Fruit fly (Drosophila melanogaster) whole organism, adult: Measurements from ENCODE around the gene CG17219.

ENCODE experiments used
- CG11617 ChIP-seq: fragments of 200-800 bp; sonication (Bioruptor generic); optimal IDR thresholded peaks from 2 replicates; lab custom pipeline; 2017; ENCODE audit warnings: mild to moderate bottlenecking, missing biosample characterization, missing genetic modification reagents, missing genetic modification characterization
- CG12768 ChIP-seq: fragments of 200-800 bp; sonication (Bioruptor generic); optimal IDR thresholded peaks from 2 replicates; lab custom pipeline; 2017; ENCODE audit warnings: missing biosample characterization, missing genetic modification characterization, mild to moderate bottlenecking, moderate library complexity, missing genetic modification reagents
- CG14711 ChIP-seq: fragments of 200-800 bp; sonication (Bioruptor generic); optimal IDR thresholded peaks from 2 replicates; lab custom pipeline; 2018; ENCODE audit warnings: missing biosample characterization, mild to moderate bottlenecking, missing genetic modification characterization, moderate library complexity
- CG1620 ChIP-seq: fragments of 200-800 bp; sonication (Bioruptor generic); optimal IDR thresholded peaks from 2 replicates; lab custom pipeline; 2016; ENCODE audit warnings: missing biosample characterization, missing genetic modification characterization
- CG33017 ChIP-seq: fragments of 200-800 bp; sonication (Bioruptor generic); optimal IDR thresholded peaks from 2 replicates; lab custom pipeline; 2018; ENCODE audit warnings: missing biosample characterization, mild to moderate bottlenecking, missing genetic modification characterization, moderate library complexity
- CG5204 ChIP-seq: fragments of 200-800 bp; sonication (Bioruptor generic); optimal IDR thresholded peaks from 2 replicates; lab custom pipeline; 2016; ENCODE audit warnings: missing biosample characterization, missing genetic modification characterization
- CG7045 ChIP-seq: fragments of 200-800 bp; sonication (Bioruptor generic); optimal IDR thresholded peaks from 2 replicates; lab custom pipeline; 2017; ENCODE audit warnings: missing biosample characterization, mild to moderate bottlenecking, missing genetic modification characterization
- CG7101 ChIP-seq: fragments of 200-800 bp; sonication (Bioruptor generic); optimal IDR thresholded peaks from 2 replicates; lab custom pipeline; 2018; ENCODE audit warnings: missing biosample characterization, mild to moderate bottlenecking, missing genetic modification characterization, moderate library complexity
- Clk ChIP-seq: fragments of 200-800 bp; sonication (Bioruptor generic); optimal IDR thresholded peaks from 2 replicates; lab custom pipeline; 2017; ENCODE audit warnings: missing biosample characterization, missing genetic modification characterization
- Crg-1 ChIP-seq: fragments of 200-800 bp; sonication (Bioruptor generic); optimal IDR thresholded peaks from 2 replicates; lab custom pipeline; 2016; ENCODE audit warnings: missing biosample characterization, missing genetic modification characterization
- Hr96 ChIP-seq: fragments of 200-800 bp; sonication (Bioruptor generic); optimal IDR thresholded peaks from 2 replicates; lab custom pipeline; 2016; ENCODE audit warnings: missing biosample characterization, missing genetic modification characterization
- Mnt ChIP-seq: fragments of 200-800 bp; sonication (Bioruptor generic); optimal IDR thresholded peaks from 2 replicates; lab custom pipeline; 2016; ENCODE audit warnings: missing biosample characterization, mild to moderate bottlenecking, missing genetic modification characterization
- bab1 ChIP-seq: fragments of 200-800 bp; sonication (Bioruptor generic); optimal IDR thresholded peaks from 3 replicates; lab custom pipeline; 2019; ENCODE audit warnings: missing biosample characterization, mild to moderate bottlenecking, missing genetic modification characterization, moderate library complexity
- cic ChIP-seq: fragments of 200-800 bp; sonication (Bioruptor generic); optimal IDR thresholded peaks from 2 replicates; lab custom pipeline; 2017; ENCODE audit warnings: missing biosample characterization, mild to moderate bottlenecking, missing genetic modification characterization, moderate library complexity
- cnc ChIP-seq, 2 experiments: fragments of >200 bp; optimal IDR thresholded peaks; 2 replicates each; lab custom pipeline; 2017
- kay ChIP-seq: fragments of 200-800 bp; sonication (Bioruptor generic); peaks from one replicate; lab custom pipeline; 2016; ENCODE audit warnings: missing biosample characterization, missing genetic modification characterization, borderline replicate concordance
- ovo ChIP-seq: fragments of 200-800 bp; sonication (Bioruptor generic); optimal IDR thresholded peaks from 2 replicates; lab custom pipeline; 2016; ENCODE audit warnings: missing biosample characterization, missing genetic modification characterization
- pad ChIP-seq: fragments of 200-800 bp; sonication (Bioruptor generic); optimal IDR thresholded peaks from 3 replicates; lab custom pipeline; 2017; ENCODE audit warnings: missing biosample characterization, missing genetic modification characterization, mild to moderate bottlenecking, moderate library complexity, missing genetic modification reagents
- tj ChIP-seq: fragments of 200-800 bp; sonication (Bioruptor generic); optimal IDR thresholded peaks from 3 replicates; lab custom pipeline; 2017; ENCODE audit warnings: missing biosample characterization, mild to moderate bottlenecking, missing genetic modification characterization, moderate library complexity
- toe ChIP-seq: fragments of 200-800 bp; sonication (Bioruptor generic); optimal IDR thresholded peaks from 2 replicates; lab custom pipeline; 2016; ENCODE audit warnings: missing biosample characterization, missing genetic modification characterization

CG17219 gene

DNA sequence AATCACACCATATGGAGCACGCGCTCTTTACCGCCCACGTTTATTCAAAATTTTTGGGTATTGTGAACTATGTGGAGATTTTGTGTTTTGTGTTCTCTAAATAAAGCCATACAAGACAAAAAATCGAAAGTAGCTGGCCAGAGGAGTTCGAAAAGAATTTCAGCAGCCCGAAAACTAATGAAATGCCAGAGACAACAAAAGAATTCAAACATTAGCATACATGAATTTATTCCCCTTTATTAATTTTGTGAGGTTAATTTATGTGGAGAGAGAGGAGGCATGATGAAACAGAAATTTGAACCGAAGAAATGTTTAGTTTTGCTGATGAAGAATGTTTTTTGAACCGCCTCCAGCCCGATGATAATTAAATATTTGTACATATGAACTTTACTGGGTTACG lies 22.9 kb upstream of the CG17219 start:
- TF ChIP-seq Crg-1 (GFP tag; lab: Kevin White, UChicago) (no peak), toe (GFP tag; lab: Kevin White, UChicago) (no peak), bab1 (GFP tag; lab: Kevin White, UChicago) (no peak), CG1620 (GFP tag; lab: Kevin White, UChicago) (no peak), CG33017 (tag; lab: Kevin White, UChicago) (no peak), CG14711 (no peak), Mnt (GFP tag; lab: Kevin White, UChicago) (no peak), CG11617 (GFP tag; lab: Kevin White, UChicago) (no peak), cnc (optimal IDR thresholded peaks at IDR 0.05; lab: Kevin White, UChicago) (no peak), cic (GFP tag; lab: Kevin White, UChicago) (no peak), CG7045 (no peak), Clk (GFP tag; lab: Kevin White, UChicago) (no peak), kay (GFP tag; lab: Kevin White, UChicago) (no peak), tj (no peak), Hr96 (GFP tag; lab: Kevin White, UChicago) (no peak), ovo (GFP tag; lab: Kevin White, UChicago) (no peak), CG7101 (tag; lab: Kevin White, UChicago) (no peak), CG5204 (GFP tag; lab: Kevin White, UChicago) (no peak), CG12768 (GFP tag; lab: Kevin White, UChicago) (no peak)

DNA sequence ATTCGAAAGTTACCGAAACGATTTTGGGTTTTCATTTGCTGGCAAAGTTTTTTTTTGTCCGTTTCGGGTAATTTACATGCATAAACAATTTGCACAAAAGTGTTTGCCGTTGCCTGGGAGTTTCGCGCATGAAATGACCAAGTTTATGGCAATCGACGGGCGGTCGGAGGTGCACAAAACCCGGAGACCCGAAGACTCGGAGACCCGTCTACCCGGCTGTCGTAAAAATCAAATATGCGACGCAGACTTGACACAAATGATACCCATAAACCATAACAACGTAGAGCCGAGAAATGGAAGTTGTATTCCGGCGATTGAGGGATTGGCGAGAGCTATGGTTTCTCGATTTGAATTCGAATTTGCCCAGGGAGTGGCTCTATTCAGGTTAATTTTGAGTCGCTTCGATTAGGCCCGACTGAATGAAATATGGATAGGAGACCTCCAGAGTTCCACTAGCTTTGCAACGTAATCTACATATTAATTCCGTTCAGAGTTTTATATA lies 22.1 kb upstream of the CG17219 start:
- no peak for TF ChIP-seq CG12768 (GFP tag; lab: Kevin White, UChicago)
- TF ChIP-seq CG33017 (tag; lab: Kevin White, UChicago), result no peak
- TF ChIP-seq Crg-1 (GFP tag; lab: Kevin White, UChicago), result no peak
- no peak for TF ChIP-seq CG5204 (GFP tag; lab: Kevin White, UChicago)
- no peak for TF ChIP-seq CG7101 (tag; lab: Kevin White, UChicago)
- no peak for TF ChIP-seq cic (GFP tag; lab: Kevin White, UChicago)
- TF ChIP-seq kay (GFP tag; lab: Kevin White, UChicago), result no peak
- TF ChIP-seq CG1620 (GFP tag; lab: Kevin White, UChicago), result no peak
- no peak for TF ChIP-seq Mnt (GFP tag; lab: Kevin White, UChicago)
- TF ChIP-seq bab1 (GFP tag; lab: Kevin White, UChicago), result no peak
- TF ChIP-seq CG14711, result no peak
- TF ChIP-seq CG11617 (GFP tag; lab: Kevin White, UChicago), result no peak
- no peak for TF ChIP-seq Hr96 (GFP tag; lab: Kevin White, UChicago)
- no peak for TF ChIP-seq pad (GFP tag; lab: Kevin White, UChicago)
- no peak for TF ChIP-seq CG7045
- TF ChIP-seq Clk (GFP tag; lab: Kevin White, UChicago), result no peak

DNA sequence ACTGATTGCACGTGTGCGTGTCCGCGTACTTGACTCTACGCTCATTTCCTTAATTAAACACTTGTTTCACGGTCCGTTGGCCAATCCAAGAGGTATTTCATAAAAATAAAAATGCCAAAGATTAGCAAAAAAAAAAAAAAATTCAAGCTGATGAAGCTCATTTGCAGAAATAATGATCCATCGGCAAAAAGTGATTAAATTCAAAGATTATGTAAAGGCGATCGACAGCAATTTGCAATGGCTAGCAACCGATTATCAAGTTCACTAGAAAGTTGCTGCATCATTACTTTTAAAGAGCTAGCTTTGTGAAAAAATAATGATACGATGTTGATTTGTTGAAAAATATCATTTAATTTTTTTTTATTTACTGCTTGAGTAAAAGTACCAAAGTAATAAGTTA lies 19.6 kb upstream of the CG17219 start:
- TF ChIP-seq toe (GFP tag; lab: Kevin White, UChicago) (no peak), tj (peak; percentile 96)

dm6 chr2L:3011484-3011883 lies 17.6 kb upstream of the CG17219 start:
- no peak for TF ChIP-seq Mnt (GFP tag; lab: Kevin White, UChicago)
- no peak for TF ChIP-seq Hr96 (GFP tag; lab: Kevin White, UChicago)
- no peak for TF ChIP-seq Crg-1 (GFP tag; lab: Kevin White, UChicago)
- no peak for TF ChIP-seq CG7045
- no peak for TF ChIP-seq pad (GFP tag; lab: Kevin White, UChicago)
- no peak for TF ChIP-seq CG7101 (tag; lab: Kevin White, UChicago)
- TF ChIP-seq kay (GFP tag; lab: Kevin White, UChicago), result no peak
- TF ChIP-seq CG14711, result no peak
- TF ChIP-seq ovo (GFP tag; lab: Kevin White, UChicago), result no peak
- TF ChIP-seq cic (GFP tag; lab: Kevin White, UChicago), result no peak
- TF ChIP-seq bab1 (GFP tag; lab: Kevin White, UChicago), result no peak
- no peak for TF ChIP-seq CG5204 (GFP tag; lab: Kevin White, UChicago)
- no peak for TF ChIP-seq CG1620 (GFP tag; lab: Kevin White, UChicago)
- no peak for TF ChIP-seq CG33017 (tag; lab: Kevin White, UChicago)
- TF ChIP-seq Clk (GFP tag; lab: Kevin White, UChicago), result no peak
- TF ChIP-seq toe (GFP tag; lab: Kevin White, UChicago), result no peak
- no peak for TF ChIP-seq cnc (optimal IDR thresholded peaks at IDR 0.05; lab: Kevin White, UChicago)
- no peak for TF ChIP-seq tj
- no peak for TF ChIP-seq CG12768 (GFP tag; lab: Kevin White, UChicago)
- TF ChIP-seq CG11617 (GFP tag; lab: Kevin White, UChicago), result no peak

dm6 chr2L:3012780-3013179 lies 16.3 kb upstream of the CG17219 start:
- no peak for TF ChIP-seq CG7045
- TF ChIP-seq CG7101 (tag; lab: Kevin White, UChicago), result no peak
- no peak for TF ChIP-seq tj
- TF ChIP-seq CG1620 (GFP tag; lab: Kevin White, UChicago), result no peak
- TF ChIP-seq CG33017 (tag; lab: Kevin White, UChicago), result no peak
- no peak for TF ChIP-seq CG5204 (GFP tag; lab: Kevin White, UChicago)
- TF ChIP-seq bab1 (GFP tag; lab: Kevin White, UChicago), result no peak
- TF ChIP-seq toe (GFP tag; lab: Kevin White, UChicago), result no peak

dm6 chr2L:3018212-3018611 lies 10.8 kb upstream of the CG17219 start, which contains the start of the genes CG17224 and CG17264:
CG17224 (minus strand) TSS chr2L:3018308.
CG17264 (plus strand) TSS chr2L:3018508.
- no peak for TF ChIP-seq toe (GFP tag; lab: Kevin White, UChicago)
- TF ChIP-seq CG1620 (GFP tag; lab: Kevin White, UChicago), result no peak
- peak; percentile 11 for TF ChIP-seq CG14711
- peak; percentile 25 for TF ChIP-seq cic (GFP tag; lab: Kevin White, UChicago)
- no peak for TF ChIP-seq CG12768 (GFP tag; lab: Kevin White, UChicago)
- TF ChIP-seq bab1 (GFP tag; lab: Kevin White, UChicago), result peak; percentile 30
- TF ChIP-seq Mnt (GFP tag; lab: Kevin White, UChicago), result peak; percentile 58
- no peak for TF ChIP-seq Crg-1 (GFP tag; lab: Kevin White, UChicago)
